Worm (Caenorhabditis elegans) whole organism, L3 larva: ENCODE results near the gene ril-1.
A peak's percentile ranks its signal among the peaks of the same experiment; 100 is the strongest.

Experiments
- ZK546.5 ChIP-seq: sonication (generic microtip); optimal IDR thresholded peaks from 2 replicates; lab custom pipeline; 2017; ENCODE audit warnings: missing biosample characterization, missing genetic modification characterization
- daf-12 ChIP-seq: fragments of 150-350 bp; optimal IDR thresholded peaks from 2 replicates; lab custom pipeline; 2014; ENCODE audit warnings: missing biosample characterization, missing genetic modification reagents, missing genetic modification characterization
- egl-27 ChIP-seq: sonication (generic microtip); optimal IDR thresholded peaks from 4 replicates; lab custom pipeline; 2017; ENCODE audit warnings: missing biosample characterization, missing genetic modification reagents, missing genetic modification characterization
- egl-5 ChIP-seq: fragments of 150-350 bp; optimal IDR thresholded peaks from 2 replicates; lab custom pipeline; 2017; ENCODE audit warnings: missing biosample characterization, missing genetic modification reagents, missing genetic modification characterization, inconsistent platforms
- elt-1 ChIP-seq: fragments of 150-350 bp; optimal IDR thresholded peaks from 2 replicates; lab custom pipeline; 2014; ENCODE audit warnings: missing biosample characterization, missing genetic modification characterization
- elt-2 ChIP-seq: sonication (generic microtip); optimal IDR thresholded peaks from 2 replicates; lab custom pipeline; 2016; ENCODE audit warnings: missing genetic modification reagents, mild to moderate bottlenecking, missing genetic modification characterization, missing compliant biosample characterization
- elt-3 ChIP-seq, 3 experiments: fragments of 150-350 bp in 1 of 3; sonication (generic microtip) in 2 of 3; optimal IDR thresholded peaks; 2 replicates in 2 of 3; 4 replicates in 1 of 3; lab custom pipeline; 2014 to 2017; ENCODE audit warnings: missing biosample characterization in 3 of 3, missing genetic modification characterization in 3 of 3
- eor-1 ChIP-seq, 2 experiments: fragments of 150-350 bp; optimal IDR thresholded peaks; 2 replicates each; lab custom pipeline; 2014 to 2018; ENCODE audit warnings: missing biosample characterization in 2 of 2, missing genetic modification characterization in 2 of 2
- fkh-2 ChIP-seq: fragments of 150-350 bp; optimal IDR thresholded peaks from 2 replicates; lab custom pipeline; 2014; ENCODE audit warnings: missing biosample characterization, missing genetic modification reagents, missing genetic modification characterization
- jun-1 ChIP-seq: fragments of 150-350 bp; optimal IDR thresholded peaks from 2 replicates; lab custom pipeline; 2014; ENCODE audit warnings: missing biosample characterization, missing genetic modification reagents, missing genetic modification characterization
- lin-15B ChIP-seq: fragments of 150-350 bp; optimal IDR thresholded peaks from 2 replicates; lab custom pipeline; 2014; ENCODE audit warnings: missing biosample characterization, missing genetic modification characterization
- lsy-12 ChIP-seq: sonication (generic microtip); optimal IDR thresholded peaks from 2 replicates; lab custom pipeline; 2016; ENCODE audit warnings: mild to moderate bottlenecking, missing genetic modification characterization, missing compliant biosample characterization
- mdl-1 ChIP-seq: fragments of 150-350 bp; optimal IDR thresholded peaks from 2 replicates; lab custom pipeline; 2014; ENCODE audit warnings: missing biosample characterization, missing genetic modification characterization
- nfya-1 ChIP-seq: sonication (generic microtip); optimal IDR thresholded peaks from 2 replicates; lab custom pipeline; 2017; ENCODE audit warnings: missing genetic modification characterization, mild to moderate bottlenecking, missing compliant biosample characterization, antibody characterized with exemption, moderate library complexity; ENCODE audit not compliant: insufficient read depth
- nhr-11 ChIP-seq: fragments of 150-350 bp; optimal IDR thresholded peaks from 2 replicates; lab custom pipeline; 2014; ENCODE audit warnings: missing biosample characterization, missing genetic modification characterization
- nhr-12 ChIP-seq: fragments of 150-350 bp; optimal IDR thresholded peaks from 2 replicates; lab custom pipeline; 2014; ENCODE audit warnings: missing biosample characterization, missing genetic modification characterization
- nhr-23 ChIP-seq: fragments of 150-350 bp; optimal IDR thresholded peaks from 2 replicates; lab custom pipeline; 2014; ENCODE audit warnings: missing biosample characterization, missing genetic modification reagents, missing genetic modification characterization
- nhr-25 ChIP-seq: sonication (generic microtip); optimal IDR thresholded peaks from 2 replicates; lab custom pipeline; 2017; ENCODE audit warnings: missing biosample characterization, missing genetic modification characterization
- nhr-43 ChIP-seq: sonication (generic microtip); optimal IDR thresholded peaks from 2 replicates; lab custom pipeline; 2016; ENCODE audit warnings: mild to moderate bottlenecking, missing genetic modification characterization, missing compliant biosample characterization; ENCODE audit not compliant: poor library complexity, severe bottlenecking
- nhr-76 ChIP-seq: fragments of 150-350 bp; sonication (generic microtip); optimal IDR thresholded peaks from 5 replicates; lab custom pipeline; 2014; ENCODE audit warnings: missing biosample characterization, missing genetic modification characterization
- pha-4 ChIP-seq: fragments of 150-350 bp; optimal IDR thresholded peaks from 2 replicates; lab custom pipeline; 2014; ENCODE audit warnings: missing biosample characterization, missing genetic modification reagents, missing genetic modification characterization
- pqm-1 ChIP-seq: fragments of 150-350 bp; optimal IDR thresholded peaks from 2 replicates; lab custom pipeline; 2017; ENCODE audit warnings: missing biosample characterization, missing genetic modification characterization, inconsistent platforms
- sea-2 ChIP-seq: fragments of 150-350 bp; sonication (generic microtip); optimal IDR thresholded peaks from 4 replicates; lab custom pipeline; 2014; ENCODE audit warnings: missing biosample characterization, missing genetic modification reagents, missing genetic modification characterization
- snpc-4 ChIP-seq: fragments of 150-350 bp; optimal IDR thresholded peaks from 2 replicates; lab custom pipeline; 2014; ENCODE audit warnings: missing biosample characterization, missing genetic modification characterization
- unc-39 ChIP-seq: sonication (generic microtip); optimal IDR thresholded peaks from 4 replicates; lab custom pipeline; 2017; ENCODE audit warnings: missing biosample characterization, missing genetic modification characterization
- unc-62 ChIP-seq: fragments of 150-350 bp; sonication (generic microtip); optimal IDR thresholded peaks from 4 replicates; lab custom pipeline; 2014; ENCODE audit warnings: missing biosample characterization, missing genetic modification reagents, missing genetic modification characterization
- ztf-4 ChIP-seq: fragments of 150-350 bp; optimal IDR thresholded peaks from 2 replicates; lab custom pipeline; 2014; ENCODE audit warnings: missing biosample characterization, missing genetic modification characterization

The ril-1 gene

DNA sequence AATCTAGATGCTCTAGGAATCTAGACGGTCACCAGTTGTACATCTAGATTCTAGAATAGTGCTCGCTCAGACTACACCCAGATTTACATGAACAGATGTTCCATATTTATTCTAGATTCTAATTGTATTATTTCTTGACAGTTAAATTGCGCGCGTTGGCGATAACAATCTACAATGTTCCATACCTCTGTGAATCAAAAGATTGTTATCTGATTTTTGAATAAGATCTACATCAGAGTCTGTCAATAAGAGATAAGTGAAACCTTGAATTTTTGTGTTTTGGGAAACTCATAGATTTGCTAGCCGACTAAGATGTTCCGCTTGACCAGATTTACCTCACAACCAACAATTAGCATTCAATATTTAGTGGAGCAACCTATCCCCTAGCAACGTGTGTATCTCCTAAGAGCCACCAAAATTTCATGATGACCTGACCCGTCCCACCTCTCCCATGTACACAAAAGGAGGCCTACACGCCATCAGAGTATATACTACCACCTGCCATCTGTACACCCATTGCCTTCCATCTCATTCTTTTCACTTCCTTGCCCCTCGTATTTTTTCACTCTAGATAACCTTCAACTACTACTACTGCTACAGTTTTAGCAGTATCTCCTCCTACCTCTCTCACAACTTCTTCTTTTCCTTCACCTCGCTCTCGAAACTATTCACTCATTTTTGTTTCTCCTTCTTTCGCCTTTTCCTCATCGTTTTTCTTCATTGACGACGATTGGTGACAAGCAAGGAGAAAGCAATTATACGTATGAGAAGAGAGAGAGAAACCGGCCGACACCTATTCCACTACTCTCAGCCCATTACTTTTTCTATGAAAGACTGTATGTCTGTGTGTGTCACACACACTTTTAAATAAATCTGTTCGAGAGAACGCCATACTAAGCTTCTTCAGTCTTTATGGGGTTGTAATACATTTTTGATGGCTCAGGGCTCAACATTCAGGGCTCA is 16.9 kb downstream of the ril-1 start:
- peak; percentile 100 for TF ChIP-seq elt-1
- peak; percentile 91 for TF ChIP-seq nhr-23 (tag; lab: Kevin White, UChicago)
- TF ChIP-seq egl-5 (tag; lab: Kevin White, UChicago), result peak; percentile 59
- peak; percentile 70 for TF ChIP-seq nhr-25
- peak; percentile 1 for TF ChIP-seq nfya-1
- TF ChIP-seq nhr-12 (tag; lab: Kevin White, UChicago), result no peak
- peak in 1 of 3 experiments; percentile 15 for TF ChIP-seq elt-3 (tag; optimal IDR thresholded peaks at IDR 0.05; lab: Kevin White, UChicago)
- no peak for TF ChIP-seq pqm-1

DNA sequence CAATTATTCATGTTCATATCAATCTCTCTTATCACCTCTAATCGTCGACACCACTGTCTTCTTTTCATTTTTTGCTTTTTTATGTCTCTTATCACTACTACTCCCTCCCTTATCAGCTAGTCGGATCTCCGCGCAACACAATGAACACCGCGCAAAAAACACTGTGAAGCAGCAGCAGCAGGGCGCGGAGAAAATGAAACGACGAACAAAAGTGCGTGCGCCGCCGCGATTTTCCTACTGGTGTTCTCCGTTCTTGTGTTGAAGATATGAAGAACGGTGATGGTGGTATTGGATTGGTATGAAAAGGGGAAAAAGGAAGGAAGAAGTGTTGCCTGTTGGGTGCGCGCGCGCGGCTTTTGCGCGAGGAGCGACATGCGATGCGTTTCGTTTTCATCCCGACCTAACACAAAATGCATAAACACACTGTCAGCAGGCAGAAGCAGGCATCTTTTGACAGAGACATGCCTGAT is 18.1 kb downstream of the ril-1 start:
- no peak for TF ChIP-seq nhr-11 (tag; lab: Kevin White, UChicago)
- no peak for TF ChIP-seq nhr-76 (tag; lab: Kevin White, UChicago)
- TF ChIP-seq jun-1 (tag; lab: Kevin White, UChicago), result peak; percentile 46
- peak; percentile 84 for TF ChIP-seq elt-2 (tag; lab: Kevin White, UChicago)
- TF ChIP-seq elt-1, result peak; percentile 95
- no peak for TF ChIP-seq snpc-4 (tag; lab: Kevin White, UChicago)
- peak; percentile 65 for TF ChIP-seq nhr-25
- TF ChIP-seq nhr-43 (tag; lab: Kevin White, UChicago), result peak; percentile 78
- TF ChIP-seq elt-3 (tag; optimal IDR thresholded peaks at IDR 0.05; lab: Kevin White, UChicago), result peak in 2 of 3 experiments; percentile 30 to 93
- TF ChIP-seq nhr-23 (tag; lab: Kevin White, UChicago), result peak; percentile 67
- TF ChIP-seq egl-27 (tag; lab: Kevin White, UChicago), result peak; percentile 2
- peak; percentile 42 for TF ChIP-seq pqm-1
- TF ChIP-seq eor-1 (tag; optimal IDR thresholded peaks at IDR 0.05; lab: Kevin White, UChicago), result no peak
- TF ChIP-seq, all 47 proteins: peak for 9

DNA sequence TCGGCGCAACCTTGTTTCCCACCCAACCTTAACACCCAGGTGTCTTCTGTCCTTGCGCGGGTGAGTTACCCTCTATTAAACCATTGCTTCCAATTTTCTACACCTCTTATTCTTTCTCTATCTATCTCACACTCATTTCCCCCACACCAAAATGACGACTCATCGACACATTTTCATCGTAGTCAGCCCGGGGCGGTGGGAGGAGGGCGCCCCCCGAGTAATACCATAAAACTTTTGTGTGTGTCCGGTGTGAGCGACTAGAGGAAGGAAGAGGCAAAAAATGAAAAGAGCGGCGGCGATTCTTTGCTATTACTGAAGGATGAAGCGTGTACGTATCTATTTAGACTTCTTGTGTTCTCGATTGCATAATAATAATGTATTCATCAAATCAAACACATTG is 19.2 kb downstream of the ril-1 start:
- TF ChIP-seq unc-62 (GFP tag; lab: Kevin White, UChicago) (no peak), elt-2 (tag; lab: Kevin White, UChicago) (peak; percentile 2)
- TF ChIP-seq, all 47 proteins: peak for 1

DNA sequence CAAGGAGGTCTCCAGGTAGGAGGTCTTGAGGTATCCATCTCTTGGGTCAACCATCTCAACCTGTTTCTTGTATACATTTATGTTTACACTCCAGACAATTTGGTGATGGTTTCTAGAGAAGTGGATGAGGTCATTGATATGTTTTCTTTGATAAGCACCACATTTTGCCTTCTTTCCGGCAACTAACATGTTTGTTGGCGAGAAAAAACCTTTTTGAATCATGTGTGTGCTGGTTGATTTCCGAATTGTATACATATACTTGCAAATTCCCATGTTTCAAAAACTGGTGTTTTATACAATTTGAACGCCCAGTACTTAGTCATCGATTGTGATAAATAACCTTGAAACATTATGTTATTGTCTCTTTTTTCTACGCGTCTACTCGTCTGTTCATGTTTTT is 19.8 kb downstream of the ril-1 start:
- TF ChIP-seq ztf-4 (tag; lab: Kevin White, UChicago) (no peak), pqm-1 (no peak), nfya-1 (no peak), nhr-43 (tag; lab: Kevin White, UChicago) (no peak), sea-2 (no peak)

DNA sequence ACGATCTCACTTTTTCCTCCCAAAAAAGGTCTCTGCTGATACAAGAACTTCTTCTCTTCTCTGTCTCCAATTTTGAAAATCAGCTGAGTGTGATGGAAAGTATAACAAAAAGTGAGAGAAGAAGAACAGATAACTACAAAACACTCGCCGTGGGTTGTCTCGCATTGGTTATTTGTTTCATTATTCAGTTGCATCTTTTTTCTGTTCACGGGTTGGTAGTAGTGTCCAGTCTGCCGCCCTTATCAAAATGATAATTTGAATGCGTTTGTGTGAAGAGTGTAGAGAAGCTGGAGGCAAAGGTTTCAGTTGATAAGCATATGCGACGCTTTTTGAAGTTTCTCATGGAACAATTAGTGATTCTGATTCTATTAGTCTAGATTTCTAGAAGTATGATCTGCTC is 20.9 kb downstream of the ril-1 start:
- TF ChIP-seq ZK546.5, result no peak
- peak; percentile 43 for TF ChIP-seq jun-1 (tag; lab: Kevin White, UChicago)
- TF ChIP-seq unc-62 (GFP tag; lab: Kevin White, UChicago), result no peak
- TF ChIP-seq lsy-12, result no peak
- peak; percentile 37 for TF ChIP-seq nfya-1
- no peak for TF ChIP-seq mdl-1 (tag; lab: Kevin White, UChicago)
- TF ChIP-seq pqm-1, result peak; percentile 81
- TF ChIP-seq pha-4, result peak; percentile 36
- no peak for TF ChIP-seq fkh-2 (tag; lab: Kevin White, UChicago)
- TF ChIP-seq nhr-11 (tag; lab: Kevin White, UChicago), result no peak
- TF ChIP-seq elt-2 (tag; lab: Kevin White, UChicago), result peak; percentile 86

DNA sequence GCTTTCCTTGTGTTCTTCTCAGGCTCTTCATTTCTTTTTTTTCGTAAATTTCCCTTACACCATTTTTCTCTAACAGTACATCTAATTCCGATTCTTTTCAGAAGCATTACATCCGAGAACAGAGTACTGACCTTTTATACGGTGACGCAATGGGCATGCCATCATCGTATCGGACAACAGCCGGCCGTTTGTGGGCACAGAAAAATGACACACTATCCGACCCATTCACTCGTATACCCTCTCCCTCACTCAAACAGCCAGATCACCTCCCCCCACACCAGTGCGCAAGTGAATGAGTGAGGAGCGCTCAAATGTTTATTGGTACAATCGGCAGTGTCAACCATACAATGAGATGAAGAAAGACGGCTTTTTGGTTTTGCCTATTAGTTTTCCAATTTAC is 22.8 kb downstream of the ril-1 start, which contains the start of gene R02D5.24:
Gene R02D5.24 (plus strand): TSS at position 205 of the 400 bp plus-strand sequence.
- TF ChIP-seq lsy-12, result no peak
- TF ChIP-seq pha-4, result peak; percentile 53
- TF ChIP-seq, all 47 proteins: peak for 1

DNA sequence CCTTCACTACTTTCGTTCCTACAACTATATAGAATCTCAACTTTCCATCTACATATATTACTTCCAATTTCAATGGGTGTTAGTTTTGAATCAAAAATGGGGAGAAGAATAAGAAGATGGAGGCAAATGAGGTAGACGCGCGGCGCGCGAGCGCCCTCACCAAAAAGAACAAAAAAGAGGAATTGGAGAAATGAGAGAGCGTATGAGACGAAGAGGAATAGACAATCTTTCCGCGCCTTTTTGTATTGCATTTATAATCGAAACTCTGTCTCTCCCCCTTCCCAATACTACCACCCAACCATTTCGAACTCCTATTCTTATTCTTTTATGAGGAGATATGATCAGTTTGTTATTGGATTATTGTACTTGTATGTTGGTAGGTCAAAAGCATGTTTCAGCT is 23.4 kb downstream of the ril-1 start:
- no peak for TF ChIP-seq sea-2
- TF ChIP-seq elt-3 (tag; optimal IDR thresholded peaks at IDR 0.05; lab: Kevin White, UChicago), result no peak
- no peak for TF ChIP-seq unc-39 (tag; lab: Kevin White, UChicago)
- TF ChIP-seq nhr-12 (tag; lab: Kevin White, UChicago), result no peak
- no peak for TF ChIP-seq nhr-76 (tag; lab: Kevin White, UChicago)
- no peak for TF ChIP-seq lin-15B (tag; lab: Kevin White, UChicago)
- no peak for TF ChIP-seq daf-12 (tag; lab: Kevin White, UChicago)
- TF ChIP-seq nhr-23 (tag; lab: Kevin White, UChicago), result no peak
- TF ChIP-seq, all 47 proteins: peak for 0
